Worm (Caenorhabditis elegans) whole organism, early embryonic: ENCODE measurements around the gene pmp-2.

Experiments used
- B0310.2 ChIP-seq: sonication (generic microtip); optimal IDR thresholded peaks from 2 replicates; lab custom pipeline; 2016; ENCODE audit warnings: mild to moderate bottlenecking, missing genetic modification characterization, missing compliant biosample characterization
- F13C5.2 ChIP-seq: sonication (generic microtip); optimal IDR thresholded peaks from 2 replicates; lab custom pipeline; 2017; ENCODE audit warnings: mild to moderate bottlenecking, missing genetic modification characterization, inconsistent platforms, missing compliant biosample characterization
- aly-1 ChIP-seq: sonication (generic microtip); optimal IDR thresholded peaks from 2 replicates; lab custom pipeline; 2016; ENCODE audit warnings: missing genetic modification characterization, missing compliant biosample characterization
- ama-1 ChIP-seq: fragments of 150-350 bp; optimal IDR thresholded peaks from 2 replicates; lab custom pipeline; 2014
- ceh-13 ChIP-seq: fragments of 200-800 bp; sonication (Bioruptor generic); optimal IDR thresholded peaks from 2 replicates; lab custom pipeline; 2018; ENCODE audit warnings: mild to moderate bottlenecking, missing genetic modification characterization, missing compliant biosample characterization
- flt-1 ChIP-seq: fragments of 200-800 bp; sonication (Bioruptor generic); IDR thresholded peaks from 2 replicates; pipeline ENCODE4 v1.3.6; 2022; ENCODE audit warnings: missing genetic modification characterization, missing compliant biosample characterization
- hmbx-1 ChIP-seq: sonication (generic microtip); optimal IDR thresholded peaks from 2 replicates; lab custom pipeline; 2016; ENCODE audit warnings: mild to moderate bottlenecking, missing genetic modification characterization, missing compliant biosample characterization
- hmg-4 ChIP-seq: fragments of 200-800 bp; sonication (Bioruptor generic); optimal IDR thresholded peaks from 2 replicates; lab custom pipeline; 2018; ENCODE audit warnings: mild to moderate bottlenecking, missing genetic modification characterization, missing compliant biosample characterization
- hnd-1 ChIP-seq: sonication (generic microtip); optimal IDR thresholded peaks from 2 replicates; lab custom pipeline; 2016; ENCODE audit warnings: missing genetic modification characterization, missing compliant biosample characterization
- pes-1 ChIP-seq: fragments of 200-800 bp; sonication (Bioruptor generic); IDR thresholded peaks from 2 replicates; pipeline ENCODE4 v1.3.6; 2022; ENCODE audit warnings: missing genetic modification reagents, missing genetic modification characterization, missing compliant biosample characterization
- scrt-1 ChIP-seq: fragments of 200-800 bp; sonication (Bioruptor generic); IDR thresholded peaks from 2 replicates; pipeline ENCODE4 v1.3.6; 2022; ENCODE audit warnings: missing genetic modification characterization, missing compliant biosample characterization
- sea-1 ChIP-seq: fragments of 200-800 bp; sonication (Bioruptor generic); conservative IDR thresholded peaks from 2 replicates; pipeline ENCODE4 v1.3.6; 2022; ENCODE audit warnings: missing genetic modification characterization, missing compliant biosample characterization
- tbx-11 ChIP-seq: fragments of 200-800 bp; sonication (Bioruptor generic); IDR thresholded peaks from 2 replicates; pipeline ENCODE4 v1.3.6; 2022; ENCODE audit warnings: missing genetic modification characterization, missing compliant biosample characterization
- tra-4 ChIP-seq: sonication (generic microtip); optimal IDR thresholded peaks from 2 replicates; lab custom pipeline; 2017; ENCODE audit warnings: missing genetic modification characterization, missing compliant biosample characterization

DNA sequence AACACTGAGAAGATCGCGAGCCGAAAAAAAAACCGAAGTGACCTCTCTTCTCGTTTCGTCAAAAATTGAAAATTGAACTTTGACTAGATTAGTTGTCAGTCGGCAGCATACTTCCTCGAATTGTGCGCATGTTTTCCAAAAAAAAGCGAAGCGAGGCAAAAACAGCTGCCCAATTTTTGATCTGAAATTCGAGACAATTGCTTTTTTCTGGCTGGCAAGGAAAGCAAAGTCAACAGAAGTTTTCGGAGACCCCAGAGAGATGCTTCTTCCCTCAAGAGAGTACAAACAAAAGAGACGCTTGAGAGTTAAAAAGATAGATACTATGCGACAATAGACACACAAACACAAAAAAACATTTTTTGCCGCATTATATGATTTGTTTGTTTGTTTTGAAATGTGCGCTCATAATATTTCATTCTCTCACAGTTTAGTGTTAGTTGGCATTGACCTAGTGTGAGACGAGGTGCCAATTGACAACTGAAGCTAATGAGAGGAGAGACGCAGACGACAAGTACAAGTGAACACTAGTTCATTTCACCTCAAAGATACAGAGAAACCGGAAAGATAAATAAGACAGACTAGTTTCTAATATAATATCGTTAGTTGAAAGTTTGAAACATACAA, 51.5 kb downstream of the pmp-2 start:
- TF ChIP-seq flt-1 (no peak), sea-1 (GFP tag; lab: Robert Waterston, UW) (no peak), tbx-11 (no peak), hmg-4 (GFP tag; lab: Kevin White, UChicago) (no peak), ama-1 (no peak), F13C5.2 (no peak), B0310.2 (tag; lab: Kevin White, UChicago) (no peak), aly-1 (tag; lab: Kevin White, UChicago) (no peak), scrt-1 (no peak), ceh-13 (GFP tag; lab: Kevin White, UChicago) (no peak), hmbx-1 (tag; lab: Kevin White, UChicago) (no peak), pes-1 (GFP tag; lab: Robert Waterston, UW) (no peak), tra-4 (tag; lab: Kevin White, UChicago) (no peak), hnd-1 (tag; lab: Kevin White, UChicago) (no peak)
